Worm (Caenorhabditis elegans) whole organism, L4 larva: ENCODE measurements around the gene hnd-1.

ENCODE experiments used
- ZK337.2 ChIP-seq: fragments of 200-800 bp; sonication (Bioruptor generic); IDR thresholded peaks from 2 replicates; pipeline ENCODE4 v1.3.6; 2022; ENCODE audit warnings: missing genetic modification reagents, missing genetic modification characterization, missing compliant biosample characterization
- ama-1 ChIP-seq: fragments of 150-350 bp; optimal IDR thresholded peaks from 2 replicates; lab custom pipeline; 2014; ENCODE audit warnings: inconsistent platforms, mixed read lengths
- arid-1 ChIP-seq: fragments of 200-800 bp; sonication (Bioruptor generic); conservative IDR thresholded peaks from 2 replicates; pipeline ENCODE4 v1.3.6; 2022; ENCODE audit warnings: missing genetic modification reagents, missing genetic modification characterization, missing compliant biosample characterization
- lir-3 ChIP-seq: sonication (generic microtip); optimal IDR thresholded peaks from 2 replicates; lab custom pipeline; 2016; ENCODE audit warnings: mild to moderate bottlenecking, missing genetic modification characterization, missing compliant biosample characterization
- nhr-25 ChIP-seq: sonication (generic microtip); optimal IDR thresholded peaks from 2 replicates; lab custom pipeline; 2017; ENCODE audit warnings: missing genetic modification characterization, mild to moderate bottlenecking, missing compliant biosample characterization, antibody characterized with exemption, moderate library complexity, borderline replicate concordance; ENCODE audit not compliant: insufficient read depth

ce11 chrX:11725646-11726045 is 41.3 kb downstream of the hnd-1 start:
- TF ChIP-seq nhr-25 (tag; lab: Kevin White, UChicago), result no peak
- TF ChIP-seq lir-3 (tag; lab: Kevin White, UChicago), result no peak
- no peak for TF ChIP-seq ZK337.2
- no peak for TF ChIP-seq ama-1 (lab: Kevin White, UChicago)
- TF ChIP-seq arid-1 (GFP tag; lab: Robert Waterston, UW), result no peak
